Worm (Caenorhabditis elegans) whole organism, L1 larva: Measurements from ENCODE around the gene C56A3.4.

Experiments used
- C34B4.2 ChIP-seq: sonication (generic microtip); optimal IDR thresholded peaks from 2 replicates; lab custom pipeline; 2017; ENCODE audit warnings: mild to moderate bottlenecking, missing genetic modification characterization, missing compliant biosample characterization
- F16B12.6 ChIP-seq: fragments of 150-350 bp; optimal IDR thresholded peaks from 2 replicates; lab custom pipeline; 2014; ENCODE audit warnings: missing biosample characterization, missing genetic modification characterization
- Y116A8C.19 ChIP-seq: sonication (generic microtip); optimal IDR thresholded peaks from 2 replicates; lab custom pipeline; 2016; ENCODE audit warnings: missing compliant biosample characterization, missing genetic modification characterization, borderline replicate concordance
- blmp-1 ChIP-seq: fragments of 150-350 bp; optimal IDR thresholded peaks from 2 replicates; lab custom pipeline; 2014; ENCODE audit warnings: missing biosample characterization, missing genetic modification characterization
- ceh-63 ChIP-seq: fragments of 200-800 bp; sonication (Bioruptor generic); optimal IDR thresholded peaks from 2 replicates; lab custom pipeline; 2018; ENCODE audit warnings: mild to moderate bottlenecking, missing genetic modification characterization, missing compliant biosample characterization
- ceh-82 ChIP-seq, 3 experiments: fragments of 150-350 bp in 1 of 3; sonication (generic microtip) in 2 of 3; optimal IDR thresholded peaks; 2 replicates each; lab custom pipeline; 2014 to 2017; ENCODE audit warnings: missing biosample characterization in 3 of 3, missing genetic modification characterization in 3 of 3
- ceh-88 ChIP-seq: fragments of 200-800 bp; sonication (Bioruptor generic); IDR thresholded peaks from 2 replicates; pipeline ENCODE4 v1.3.6; 2022; ENCODE audit warnings: missing genetic modification characterization, missing compliant biosample characterization
- ces-1 ChIP-seq: fragments of 150-350 bp; optimal IDR thresholded peaks from 2 replicates; lab custom pipeline; 2014; ENCODE audit warnings: missing biosample characterization, missing genetic modification reagents, missing genetic modification characterization
- dpl-1 ChIP-seq, 3 experiments: fragments of 150-350 bp in 2 of 3; sonication (generic microtip) in 1 of 3; optimal IDR thresholded peaks; 2 replicates each; lab custom pipeline; 2014 to 2017; ENCODE audit warnings: missing biosample characterization in 3 of 3, missing genetic modification characterization in 3 of 3, missing genetic modification reagents in 3 of 3
- efl-1 ChIP-seq, 4 experiments: fragments of 150-350 bp; optimal IDR thresholded peaks in 3 of 4; peaks in 1 of 4; 1 replicate in 1 of 4; 2 replicates in 3 of 4; lab custom pipeline; 2014; ENCODE audit warnings: missing biosample characterization in 2 of 4, missing genetic modification characterization in 2 of 4, missing genetic modification reagents in 2 of 4
- efl-3 ChIP-seq: fragments of 200-800 bp; sonication (Bioruptor generic); optimal IDR thresholded peaks from 2 replicates; lab custom pipeline; 2018; ENCODE audit warnings: mild to moderate bottlenecking, missing genetic modification characterization, missing compliant biosample characterization
- egl-13 ChIP-seq: sonication (generic microtip); optimal IDR thresholded peaks from 2 replicates; lab custom pipeline; 2016; ENCODE audit warnings: missing genotype, missing genetic modification reagents, missing genetic modification characterization, missing compliant biosample characterization
- elt-3 ChIP-seq, 6 experiments: fragments of 150-350 bp in 1 of 6; sonication (generic microtip); optimal IDR thresholded peaks; 2 replicates each; lab custom pipeline; 2017 to 2018; ENCODE audit warnings: missing biosample characterization in 6 of 6, missing genetic modification characterization in 6 of 6, inconsistent platforms in 1 of 6
- fkh-10 ChIP-seq: sonication (generic microtip); optimal IDR thresholded peaks from 2 replicates; lab custom pipeline; 2017; ENCODE audit warnings: missing biosample characterization, missing genetic modification reagents, missing genetic modification characterization
- fkh-4 ChIP-seq: sonication (generic microtip); optimal IDR thresholded peaks from 2 replicates; lab custom pipeline; 2016; ENCODE audit warnings: missing compliant biosample characterization, missing genetic modification characterization, borderline replicate concordance
- fos-1 ChIP-seq: fragments of 150-350 bp; optimal IDR thresholded peaks from 2 replicates; lab custom pipeline; 2014; ENCODE audit warnings: missing biosample characterization, missing genetic modification characterization
- grh-1 ChIP-seq: fragments of 200-800 bp; sonication (Bioruptor generic); IDR thresholded peaks from 2 replicates; pipeline ENCODE4 v1.3.6; 2022; ENCODE audit warnings: missing genetic modification reagents, missing genetic modification characterization, missing compliant biosample characterization
- irx-1 ChIP-seq: sonication (generic microtip); optimal IDR thresholded peaks from 2 replicates; lab custom pipeline; 2016; ENCODE audit warnings: missing genetic modification characterization, missing compliant biosample characterization
- jun-1 ChIP-seq: fragments of 150-350 bp; optimal IDR thresholded peaks from 2 replicates; lab custom pipeline; 2014; ENCODE audit warnings: missing biosample characterization, missing genetic modification reagents, missing genetic modification characterization
- lin-13 ChIP-seq: fragments of 150-350 bp; optimal IDR thresholded peaks from 2 replicates; lab custom pipeline; 2014; ENCODE audit warnings: missing biosample characterization, missing genetic modification reagents, missing genetic modification characterization
- lin-35 ChIP-seq, 2 experiments: fragments of 150-350 bp; optimal IDR thresholded peaks; 2 replicates each; lab custom pipeline; 2014; ENCODE audit warnings: missing biosample characterization in 2 of 2, missing genetic modification characterization in 2 of 2, missing genetic modification reagents in 2 of 2
- lin-39 ChIP-seq: fragments of 150-350 bp; optimal IDR thresholded peaks from 2 replicates; lab custom pipeline; 2014; ENCODE audit warnings: missing biosample characterization, missing genetic modification reagents, missing genetic modification characterization
- lir-3 ChIP-seq: sonication (generic microtip); optimal IDR thresholded peaks from 2 replicates; lab custom pipeline; 2016; ENCODE audit warnings: mild to moderate bottlenecking, missing genetic modification characterization, moderate library complexity, missing compliant biosample characterization; ENCODE audit not compliant: poor library complexity
- lsy-2 ChIP-seq, 2 experiments: fragments of 150-350 bp; optimal IDR thresholded peaks; 2 replicates each; lab custom pipeline; 2014; ENCODE audit warnings: missing biosample characterization in 2 of 2, missing genetic modification characterization in 2 of 2
- mep-1 ChIP-seq: fragments of 150-350 bp; optimal IDR thresholded peaks from 2 replicates; lab custom pipeline; 2014; ENCODE audit warnings: missing biosample characterization, missing genetic modification characterization
- nhr-12 ChIP-seq: sonication (generic microtip); optimal IDR thresholded peaks from 2 replicates; lab custom pipeline; 2017; ENCODE audit warnings: missing biosample characterization, missing genetic modification characterization
- nhr-20 ChIP-seq: sonication (generic microtip); optimal IDR thresholded peaks from 2 replicates; lab custom pipeline; 2016; ENCODE audit warnings: mild to moderate bottlenecking, missing genetic modification characterization, missing compliant biosample characterization
- nhr-237 ChIP-seq: fragments of 150-350 bp; optimal IDR thresholded peaks from 2 replicates; lab custom pipeline; 2014; ENCODE audit warnings: missing biosample characterization, missing genetic modification characterization
- nhr-47 ChIP-seq: sonication (generic microtip); optimal IDR thresholded peaks from 2 replicates; lab custom pipeline; 2016; ENCODE audit warnings: mild to moderate bottlenecking, missing genetic modification characterization, moderate library complexity, missing compliant biosample characterization
- nhr-71 ChIP-seq: sonication (generic microtip); optimal IDR thresholded peaks from 2 replicates; lab custom pipeline; 2016; ENCODE audit warnings: mild to moderate bottlenecking, missing genetic modification characterization, moderate library complexity, missing compliant biosample characterization
- nhr-77 ChIP-seq: fragments of 150-350 bp; optimal IDR thresholded peaks from 2 replicates; lab custom pipeline; 2014; ENCODE audit warnings: missing biosample characterization, missing genetic modification characterization
- nhr-90 ChIP-seq: sonication (generic microtip); optimal IDR thresholded peaks from 2 replicates; lab custom pipeline; 2016; ENCODE audit warnings: mild to moderate bottlenecking, missing genetic modification characterization, missing compliant biosample characterization; ENCODE audit not compliant: poor library complexity
- pax-3 ChIP-seq: fragments of 200-800 bp; sonication (Bioruptor generic); optimal IDR thresholded peaks from 2 replicates; lab custom pipeline; 2018; ENCODE audit warnings: mild to moderate bottlenecking, missing genetic modification characterization, moderate library complexity, missing compliant biosample characterization
- rnt-1 ChIP-seq: sonication (generic microtip); optimal IDR thresholded peaks from 2 replicates; lab custom pipeline; 2016; ENCODE audit warnings: mild to moderate bottlenecking, missing genetic modification characterization, moderate library complexity, missing compliant biosample characterization
- skn-1 ChIP-seq: fragments of 150-350 bp; optimal IDR thresholded peaks from 2 replicates; lab custom pipeline; 2014; ENCODE audit warnings: missing biosample characterization, missing genetic modification characterization
- snpc-4 ChIP-seq: fragments of 150-350 bp; optimal IDR thresholded peaks from 2 replicates; lab custom pipeline; 2014; ENCODE audit warnings: missing biosample characterization, missing genetic modification characterization
- snu-23 ChIP-seq: sonication (generic microtip); optimal IDR thresholded peaks from 2 replicates; lab custom pipeline; 2016; ENCODE audit warnings: missing genetic modification characterization, missing compliant biosample characterization
- sptf-1 ChIP-seq: fragments of 150-350 bp; optimal IDR thresholded peaks from 2 replicates; lab custom pipeline; 2014; ENCODE audit warnings: missing biosample characterization, missing genetic modification characterization
- sup-37 ChIP-seq: fragments of 200-800 bp; sonication (Bioruptor generic); optimal IDR thresholded peaks from 2 replicates; lab custom pipeline; 2018; ENCODE audit warnings: mild to moderate bottlenecking, missing genetic modification characterization, missing compliant biosample characterization
- swsn-7 ChIP-seq: sonication (generic microtip); optimal IDR thresholded peaks from 2 replicates; lab custom pipeline; 2016; ENCODE audit warnings: missing genetic modification characterization, missing compliant biosample characterization
- tbx-2 ChIP-seq: sonication (generic microtip); optimal IDR thresholded peaks from 2 replicates; lab custom pipeline; 2016; ENCODE audit warnings: missing genetic modification characterization, missing compliant biosample characterization
- tlp-1 ChIP-seq: fragments of 150-350 bp; optimal IDR thresholded peaks from 2 replicates; lab custom pipeline; 2014; ENCODE audit warnings: missing biosample characterization, missing genetic modification characterization
- unc-130 ChIP-seq: fragments of 150-350 bp; optimal IDR thresholded peaks from 2 replicates; lab custom pipeline; 2017; ENCODE audit warnings: missing biosample characterization, missing genetic modification characterization, inconsistent platforms
- unc-30 ChIP-seq: sonication (generic microtip); optimal IDR thresholded peaks from 2 replicates; lab custom pipeline; 2017; ENCODE audit warnings: missing biosample characterization, missing genetic modification characterization
- unc-62 ChIP-seq: fragments of 150-350 bp; optimal IDR thresholded peaks from 2 replicates; lab custom pipeline; 2014; ENCODE audit warnings: missing biosample characterization, missing genetic modification reagents, missing genetic modification characterization
- unc-98 ChIP-seq: fragments of 200-800 bp; sonication (Bioruptor generic); IDR thresholded peaks from 2 replicates; pipeline ENCODE4 v1.3.6; 2022; ENCODE audit warnings: missing genetic modification characterization, missing compliant biosample characterization
- vab-15 ChIP-seq: sonication (generic microtip); optimal IDR thresholded peaks from 2 replicates; lab custom pipeline; 2017; ENCODE audit warnings: missing genotype, mild to moderate bottlenecking, missing genetic modification characterization, missing compliant biosample characterization
- xbp-1 ChIP-seq: sonication (generic microtip); optimal IDR thresholded peaks from 2 replicates; lab custom pipeline; 2016; ENCODE audit warnings: missing genetic modification characterization, missing compliant biosample characterization
- zag-1 ChIP-seq: fragments of 150-350 bp; optimal IDR thresholded peaks from 2 replicates; lab custom pipeline; 2014; ENCODE audit warnings: missing biosample characterization, missing genetic modification characterization
- zip-4 ChIP-seq: fragments of 200-800 bp; sonication (Bioruptor generic); optimal IDR thresholded peaks from 2 replicates; lab custom pipeline; 2018; ENCODE audit warnings: mild to moderate bottlenecking, missing genetic modification characterization, moderate library complexity, missing compliant biosample characterization
- ztf-11 ChIP-seq, 2 experiments: sonication (generic microtip); optimal IDR thresholded peaks; 2 replicates each; lab custom pipeline; 2016 to 2017; ENCODE audit warnings: missing genetic modification characterization in 2 of 2, missing biosample characterization in 1 of 2, missing compliant biosample characterization in 1 of 2
- ztf-4 ChIP-seq: fragments of 150-350 bp; optimal IDR thresholded peaks from 2 replicates; lab custom pipeline; 2014; ENCODE audit warnings: missing biosample characterization, missing genetic modification characterization

The C56A3.4 gene

ce11 chrV:13565197-13565596 lies 13.6 kb upstream of the C56A3.4 start:
- TF ChIP-seq elt-3 (tag; optimal IDR thresholded peaks at IDR 0.05; lab: Kevin White, UChicago) (peak in 5 of 6 experiments; percentile 12 to 97 (median 83)), ceh-88 (GFP tag; lab: Robert Waterston, UW) (0 out of 2 replicates have a peak, but pooled peaks have one; percentile 33), xbp-1 (peak; percentile 88), dpl-1 (GFP tag; optimal IDR thresholded peaks at IDR 0.05; lab: Kevin White, UChicago) (peak; percentile 70 to 92 (median 83)), sup-37 (peak; percentile 59), nhr-77 (tag; lab: Kevin White, UChicago) (peak; percentile 85), blmp-1 (peak; percentile 90), skn-1 (tag; lab: Kevin White, UChicago) (peak; percentile 56), egl-13 (tag; lab: Kevin White, UChicago) (peak; percentile 69), vab-15 (peak; percentile 33), C34B4.2 (tag; lab: Kevin White, UChicago) (no peak), sptf-1 (no peak), efl-1 (optimal IDR thresholded peaks at IDR 0.05; lab: Kevin White, UChicago) (peak; percentile 86 to 89), efl-1 (GFP tag; optimal IDR thresholded peaks at IDR 0.05 in 1 of 2; lab: Kevin White, UChicago) (peak; percentile 81 to 98), rnt-1 (peak; percentile 90), jun-1 (peak; percentile 76), ztf-11 (tag; optimal IDR thresholded peaks at IDR 0.05; lab: Kevin White, UChicago) (peak in 1 of 2 experiments; percentile 2), fos-1 (tag; lab: Kevin White, UChicago) (peak; percentile 88), lsy-2 (tag; optimal IDR thresholded peaks at IDR 0.05; lab: Kevin White, UChicago) (peak; percentile 86 to 92), efl-3 (GFP tag; lab: Kevin White, UChicago) (no peak), ceh-63 (GFP tag; lab: Kevin White, UChicago) (no peak), tbx-2 (peak; percentile 93), unc-30 (tag; lab: Kevin White, UChicago) (no peak), F16B12.6 (tag; lab: Kevin White, UChicago) (peak; percentile 44), lin-39 (peak; percentile 7), nhr-20 (tag; lab: Kevin White, UChicago) (peak; percentile 98), ceh-82 (tag; optimal IDR thresholded peaks at IDR 0.05; lab: Kevin White, UChicago) (peak; percentile 41 to 80 (median 69)), nhr-90 (tag; lab: Kevin White, UChicago) (peak; percentile 92), nhr-47 (tag; lab: Kevin White, UChicago) (peak; percentile 90), fkh-10 (GFP tag; lab: Kevin White, UChicago) (peak; percentile 24), zip-4 (GFP tag; lab: Kevin White, UChicago) (peak; percentile 56), pax-3 (peak; percentile 93), unc-98 (peak; percentile 37; the same call in 1 of the 2 replicates), snu-23 (GFP tag; lab: Kevin White, UChicago) (peak; percentile 96), nhr-237 (tag; lab: Kevin White, UChicago) (peak; percentile 43), irx-1 (peak; percentile 80), mep-1 (tag; lab: Kevin White, UChicago) (peak; percentile 93), grh-1 (GFP tag; lab: Robert Waterston, UW) (peak; percentile 84), nhr-71 (tag; lab: Kevin White, UChicago) (peak; percentile 97), lir-3 (tag; lab: Kevin White, UChicago) (peak; percentile 79), fkh-4 (tag; lab: Kevin White, UChicago) (no peak), nhr-12 (tag; lab: Kevin White, UChicago) (no peak), unc-130 (tag; lab: Kevin White, UChicago) (peak; percentile 90), unc-62 (no peak), zag-1 (no peak), swsn-7 (tag; lab: Kevin White, UChicago) (peak; percentile 90), ces-1 (no peak), Y116A8C.19 (no peak), snpc-4 (peak; percentile 79), lin-13 (GFP tag; lab: Kevin White, UChicago) (peak; percentile 81), ztf-4 (peak; percentile 71), tlp-1 (tag; lab: Kevin White, UChicago) (no peak), lin-35 (GFP tag; optimal IDR thresholded peaks at IDR 0.05; lab: Kevin White, UChicago) (peak; percentile 85 to 91)
